Worm (Caenorhabditis elegans) whole organism, L4 larva: Measurements from ENCODE around the gene sre-20.

Source experiments
- ceh-82 ChIP-seq: sonication (generic microtip); optimal IDR thresholded peaks from 2 replicates; lab custom pipeline; 2017; ENCODE audit warnings: missing biosample characterization, missing genetic modification characterization
- hmg-1.1 ChIP-seq: fragments of 200-800 bp; sonication (Bioruptor generic); IDR thresholded peaks from 2 replicates; pipeline ENCODE4 v1.3.6; 2022; ENCODE audit warnings: missing genetic modification reagents, missing genetic modification characterization, missing compliant biosample characterization

DNA sequence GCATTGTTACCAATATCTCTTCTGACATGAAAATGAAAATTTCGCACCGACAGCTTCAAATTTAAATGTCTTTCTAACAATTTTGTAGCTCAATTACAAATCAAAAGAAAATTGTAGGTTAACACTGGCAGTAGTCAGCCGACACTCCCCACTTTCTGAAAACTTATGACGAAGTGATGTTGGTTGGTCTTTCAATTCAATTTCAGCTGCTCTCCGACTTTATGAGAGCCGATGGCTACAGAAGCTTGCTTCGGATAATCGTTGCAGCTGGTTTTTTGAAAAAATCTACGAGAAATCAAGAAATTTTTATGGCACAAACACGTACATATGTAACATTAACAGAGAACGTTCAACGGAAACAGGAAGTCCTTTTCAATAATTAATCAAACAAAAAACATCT is at the start of gene sre-20:
- TF ChIP-seq ceh-82 (tag; lab: Kevin White, UChicago) (no peak), hmg-1.1 (GFP tag; lab: Robert Waterston, UW) (no peak)
